Worm (Caenorhabditis elegans): Measurements from ENCODE around the gene clec-58.

The clec-58 gene

ce11 chrII:10461207-10461606, 14.7 kb downstream of the clec-58 start, which contains the start of gene ZK673.5:
ZK673.5 (plus strand) TSS chrII:10461507.
- no peak for TF ChIP-seq F22D6.2 (tag; optimal IDR thresholded peaks at IDR 0.05)
- TF ChIP-seq dpl-1 (GFP tag; optimal IDR thresholded peaks at IDR 0.05), result no peak
- no peak for TF ChIP-seq F37B4.10 (GFP tag; IDR thresholded peaks at IDR 0.05)
- TF ChIP-seq nhr-80 (tag; optimal IDR thresholded peaks at IDR 0.05), result no peak
- no peak for TF ChIP-seq ztf-6 (GFP tag; IDR thresholded peaks at IDR 0.05)
- TF ChIP-seq snpc-1.1 (tag; optimal IDR thresholded peaks at IDR 0.05; ENCODE audit: insufficient read depth), result no peak
- TF ChIP-seq efl-1 (GFP tag; optimal IDR thresholded peaks at IDR 0.05), result no peak
- TF ChIP-seq let-607 (tag; optimal IDR thresholded peaks at IDR 0.05), result no peak
- no peak for TF ChIP-seq die-1 (tag; optimal IDR thresholded peaks at IDR 0.05)
- TF ChIP-seq hmg-20 (GFP tag; IDR thresholded peaks at IDR 0.05), result no peak
- no peak for TF ChIP-seq fkh-3 (tag; optimal IDR thresholded peaks at IDR 0.05)
- TF ChIP-seq cebp-2 (GFP tag; IDR thresholded peaks at IDR 0.05), result no peak

- TF ChIP-seq snpc-3.4 (tag; optimal IDR thresholded peaks at IDR 0.05) (no peak), lin-26 (GFP tag; IDR thresholded peaks at IDR 0.05) (no peak), egl-18 (GFP tag; IDR thresholded peaks at IDR 0.05) (no peak), hlh-12 (tag; optimal IDR thresholded peaks at IDR 0.05) (no peak), dpl-1 (GFP tag; optimal IDR thresholded peaks at IDR 0.05) (no peak), madf-10 (tag; optimal IDR thresholded peaks at IDR 0.05) (no peak), atf-7 (tag; optimal IDR thresholded peaks at IDR 0.05) (no peak)
These were observed 19.0 kb downstream of the clec-58 start, which contains the start of gene ZK673.11 for ce11 chrII:10456979-10457378. ZK673.11 (plus strand) TSS chrII:10457279.

- TF ChIP-seq mcd-1 (GFP tag; IDR thresholded peaks at IDR 0.05), result 0 out of 2 replicates have a peak, but pooled peaks have one; percentile 22
- TF ChIP-seq ZK185.1 (tag; optimal IDR thresholded peaks at IDR 0.05; ENCODE audit: poor library complexity, severe bottlenecking), result no peak
These were observed 23.3 kb downstream of the clec-58 start, which contains the start of gene ZK673.4 for ce11 chrII:10452620-10453019. ZK673.4 (plus strand) TSS chrII:10452920.

- no peak for TF ChIP-seq lsy-27 (tag; optimal IDR thresholded peaks at IDR 0.05; ENCODE audit: borderline replicate concordance, insufficient read depth)
- TF ChIP-seq lin-35 (GFP tag; optimal IDR thresholded peaks at IDR 0.05), result peak in 1 of 3 experiments; percentile 61
- peak; percentile 57 for TF ChIP-seq ama-1 (optimal IDR thresholded peaks at IDR 0.05)
- TF ChIP-seq ama-1 (GFP tag; optimal IDR thresholded peaks at IDR 0.05), result no peak
- peak; percentile 64 for TF ChIP-seq mcd-1 (GFP tag; IDR thresholded peaks at IDR 0.05)
- TF ChIP-seq nhr-179 (tag; optimal IDR thresholded peaks at IDR 0.05), result no peak
- peak; percentile 49 for TF ChIP-seq athp-1 (tag; optimal IDR thresholded peaks at IDR 0.05)
- TF ChIP-seq ZK185.1 (tag; optimal IDR thresholded peaks at IDR 0.05; ENCODE audit: poor library complexity, severe bottlenecking), result peak; percentile 10
- no peak for TF ChIP-seq Y95B8A.8 (GFP tag; IDR thresholded peaks at IDR 0.05)
- TF ChIP-seq madf-10 (tag; optimal IDR thresholded peaks at IDR 0.05), result peak; percentile 1
- TF ChIP-seq B0019.2 (GFP tag; conservative IDR thresholded peaks at IDR 0.05), result no peak
- TF ChIP-seq nhr-120 (GFP tag; IDR thresholded peaks at IDR 0.05), result no peak
- peak; percentile 26 for TF ChIP-seq him-1 (tag; optimal IDR thresholded peaks at IDR 0.05)
- TF ChIP-seq nfyb-1 (GFP tag; IDR thresholded peaks at IDR 0.05), result peak; percentile 66; the same call in 1 of the 2 replicates
- peak in 1 of 2 experiments; percentile 13 for TF ChIP-seq rec-8 (tag; optimal IDR thresholded peaks at IDR 0.05)
- TF ChIP-seq hsf-1 (GFP tag; IDR thresholded peaks at IDR 0.05), result 0 out of 2 replicates have a peak, but pooled peaks have one; percentile 26
- no peak for TF ChIP-seq somi-1 (GFP tag; optimal IDR thresholded peaks at IDR 0.05)
- TF ChIP-seq hrde-1 (tag; optimal IDR thresholded peaks at IDR 0.05; ENCODE audit: borderline replicate concordance), result no peak
- TF ChIP-seq egl-18 (GFP tag; IDR thresholded peaks at IDR 0.05), result no peak
- 0 out of 2 replicates have a peak, but pooled peaks have one; percentile 22 for TF ChIP-seq C06A6.2 (GFP tag; conservative IDR thresholded peaks at IDR 0.05)
- TF ChIP-seq repo-1 (tag; optimal IDR thresholded peaks at IDR 0.05), result peak; percentile 86
- TF ChIP-seq zfh-2 (GFP tag; conservative IDR thresholded peaks at IDR 0.05), result no peak
- no peak for TF ChIP-seq F23B12.7 (tag; optimal IDR thresholded peaks at IDR 0.05; ENCODE audit: insufficient read depth)
- TF ChIP-seq Y56A3A.18 (GFP tag; IDR thresholded peaks at IDR 0.05), result peak; percentile 5; the same call in 1 of the 2 replicates
- TF ChIP-seq ztf-26 (tag; optimal IDR thresholded peaks at IDR 0.05), result peak; percentile 82
- TF ChIP-seq B0336.3 (GFP tag; IDR thresholded peaks at IDR 0.05), result peak; percentile 54
- 0 out of 2 replicates have a peak, but pooled peaks have one; percentile 24 for TF ChIP-seq ekl-4 (GFP tag; IDR thresholded peaks at IDR 0.05)
These were observed 25.6 kb downstream of the clec-58 start for ce11 chrII:10450335-10450734.
